Fruit fly (Drosophila melanogaster): ENCODE results near the gene Tsp29Fa.

The Tsp29Fa gene

DNA sequence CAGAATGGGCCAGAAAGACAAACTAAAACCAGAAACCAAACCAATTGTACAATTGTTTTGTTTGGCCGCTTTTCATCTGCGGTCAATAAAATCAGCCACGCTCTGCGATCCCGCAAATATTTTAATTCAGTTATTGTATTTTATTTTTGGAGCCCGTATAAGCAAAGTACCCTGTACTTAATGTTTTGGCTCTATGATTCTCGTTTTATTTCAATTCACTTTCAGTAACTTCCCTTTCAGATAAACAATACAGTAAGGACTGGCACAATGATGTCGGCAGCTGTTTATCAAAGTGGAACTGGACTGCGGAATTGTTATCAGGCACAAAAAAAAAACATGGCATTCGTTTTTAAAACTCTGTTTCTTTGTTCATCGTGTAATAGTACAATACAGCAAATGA, 14.9 kb downstream of the Tsp29Fa start:
- TF ChIP-seq rgr (GFP tag; optimal IDR thresholded peaks at IDR 0.05) = no peak

DNA sequence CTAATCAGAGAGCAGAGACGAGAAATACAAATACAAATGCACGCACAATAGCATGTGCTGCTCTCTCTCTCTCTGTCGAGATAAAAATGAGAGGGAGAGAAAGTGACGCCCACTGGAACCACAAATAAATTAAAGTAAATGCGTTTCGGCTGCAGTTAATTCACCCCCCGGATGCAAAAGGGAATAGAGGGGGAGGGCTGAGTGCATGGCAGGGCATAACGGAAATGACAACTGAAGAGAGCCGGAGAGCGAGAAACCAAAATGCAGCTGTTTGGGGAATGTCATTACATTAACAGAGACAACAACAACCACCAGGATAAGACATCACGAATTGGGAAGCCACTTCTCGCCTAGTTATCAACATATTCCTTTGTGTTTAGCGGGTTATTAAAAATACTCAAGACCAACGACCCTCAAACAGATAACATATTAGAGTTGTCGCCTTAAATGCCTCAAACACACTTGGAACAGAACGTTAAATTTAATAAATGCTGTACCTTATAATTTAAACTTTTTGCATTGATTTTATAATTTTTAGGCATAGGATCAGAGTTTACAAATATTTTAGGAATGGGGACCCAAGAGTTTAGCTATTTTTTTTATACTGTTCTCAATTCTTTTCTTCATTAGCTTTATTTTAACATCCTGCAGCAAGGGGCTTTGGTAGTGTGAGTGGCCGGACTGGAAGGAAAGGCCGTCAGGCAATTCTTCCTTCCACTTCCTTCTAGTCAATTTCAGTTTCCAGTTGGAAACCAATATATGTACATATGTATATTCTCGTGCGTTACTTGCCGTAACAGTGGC, 16.4 kb downstream of the Tsp29Fa start:
- no peak for TF ChIP-seq jim (GFP tag; optimal IDR thresholded peaks at IDR 0.05)
- TF ChIP-seq HLH106 (tag; optimal IDR thresholded peaks at IDR 0.05) = peak; percentile 57
- TF ChIP-seq Rel (GFP tag; optimal IDR thresholded peaks at IDR 0.05) = no peak
- peak; percentile 14 for TF ChIP-seq Rel (tag; optimal IDR thresholded peaks at IDR 0.05)
- TF ChIP-seq Sp1 (GFP tag; optimal IDR thresholded peaks at IDR 0.05) = peak; percentile 63
- peak; percentile 59 for TF ChIP-seq Dif (GFP tag; optimal IDR thresholded peaks at IDR 0.05; ENCODE audit: partially characterized antibody)
- peak; percentile 53 for TF ChIP-seq rgr (GFP tag; optimal IDR thresholded peaks at IDR 0.05)
- TF ChIP-seq usp (GFP tag; optimal IDR thresholded peaks at IDR 0.05) = no peak
- TF ChIP-seq tai (GFP tag; optimal IDR thresholded peaks at IDR 0.05) = peak; percentile 25
- TF ChIP-seq psq (GFP tag; optimal IDR thresholded peaks at IDR 0.05) = peak; percentile 80
- no peak for TF ChIP-seq Myc (optimal IDR thresholded peaks at IDR 0.05)
- no peak for TF ChIP-seq pan (optimal IDR thresholded peaks at IDR 0.05)
- TF ChIP-seq fru (GFP tag; optimal IDR thresholded peaks at IDR 0.05) = peak; percentile 95
- TF ChIP-seq Hnf4 (GFP tag; optimal IDR thresholded peaks at IDR 0.05) = peak; percentile 37
- no peak for TF ChIP-seq CrebA (GFP tag; optimal IDR thresholded peaks at IDR 0.05; ENCODE audit: borderline replicate concordance)
- TF ChIP-seq brk (GFP tag; optimal IDR thresholded peaks at IDR 0.05) = peak; percentile 12
- TF ChIP-seq woc (GFP tag; optimal IDR thresholded peaks at IDR 0.05) = peak; percentile 74
- no peak for TF ChIP-seq sv (GFP tag; optimal IDR thresholded peaks at IDR 0.05)
- TF ChIP-seq CG32264 (GFP tag; optimal IDR thresholded peaks at IDR 0.05) = no peak
- no peak for TF ChIP-seq Abd-B (GFP tag; optimal IDR thresholded peaks at IDR 0.05)
- TF ChIP-seq foxo (GFP tag; optimal IDR thresholded peaks at IDR 0.05) = peak in 1 of 2 experiments; percentile 71
- TF ChIP-seq dmrt93B (GFP tag; optimal IDR thresholded peaks at IDR 0.05) = peak; percentile 48
- peak; percentile 30 for TF ChIP-seq Hr83 (GFP tag; optimal IDR thresholded peaks at IDR 0.05; ENCODE audit: poor library complexity, severe bottlenecking)
- no peak for TF ChIP-seq dsf (GFP tag; optimal IDR thresholded peaks at IDR 0.05; ENCODE audit: borderline replicate concordance)
- TF ChIP-seq br (GFP tag; optimal IDR thresholded peaks at IDR 0.05) = peak; percentile 67
- peak; percentile 58 for TF ChIP-seq h (GFP tag; optimal IDR thresholded peaks at IDR 0.05)
- TF ChIP-seq Hr78 (GFP tag; optimal IDR thresholded peaks at IDR 0.05) = no peak
- TF ChIP-seq Dfd (GFP tag; optimal IDR thresholded peaks at IDR 0.05) = no peak
- no peak for TF ChIP-seq Mio (GFP tag; optimal IDR thresholded peaks at IDR 0.05)
- no peak for TF ChIP-seq sage (GFP tag; optimal IDR thresholded peaks at IDR 0.05)
- TF ChIP-seq Vsx2 (GFP tag; optimal IDR thresholded peaks at IDR 0.05; ENCODE audit: partially characterized antibody) = peak; percentile 89
- TF ChIP-seq OdsH (GFP tag; optimal IDR thresholded peaks at IDR 0.05) = peak; percentile 56
- TF ChIP-seq lola (GFP tag; optimal IDR thresholded peaks at IDR 0.05) = no peak
- TF ChIP-seq N (GFP tag; optimal IDR thresholded peaks at IDR 0.05) = no peak
- TF ChIP-seq dl (GFP tag; optimal IDR thresholded peaks at IDR 0.05; ENCODE audit: insufficient read depth in 1 of 2, partially characterized antibody in 2 of 2) = peak; percentile 34 to 71
- TF ChIP-seq ey (GFP tag; optimal IDR thresholded peaks at IDR 0.05) = peak; percentile 66

dm6 chr2L:8951184-8951934, 17.6 kb downstream of the Tsp29Fa start, which contains the start of gene C1GalTA:
Gene C1GalTA (minus strand): TSS chr2L:8951216.
- TF ChIP-seq brk (GFP tag; optimal IDR thresholded peaks at IDR 0.05) (peak; percentile 88), Mio (GFP tag; optimal IDR thresholded peaks at IDR 0.05) (no peak), sage (GFP tag; optimal IDR thresholded peaks at IDR 0.05) (peak; percentile 29), jim (GFP tag; optimal IDR thresholded peaks at IDR 0.05) (no peak), h (GFP tag; optimal IDR thresholded peaks at IDR 0.05) (peak; percentile 88), psq (GFP tag; optimal IDR thresholded peaks at IDR 0.05) (peak; percentile 96), ey (GFP tag; optimal IDR thresholded peaks at IDR 0.05) (peak; percentile 69), N (GFP tag; optimal IDR thresholded peaks at IDR 0.05) (no peak), dmrt93B (GFP tag; optimal IDR thresholded peaks at IDR 0.05) (peak; percentile 96), Hr83 (GFP tag; optimal IDR thresholded peaks at IDR 0.05; ENCODE audit: poor library complexity, severe bottlenecking) (no peak), Hr78 (GFP tag; optimal IDR thresholded peaks at IDR 0.05) (no peak), br (GFP tag; optimal IDR thresholded peaks at IDR 0.05) (peak; percentile 81), pan (optimal IDR thresholded peaks at IDR 0.05) (no peak), woc (GFP tag; optimal IDR thresholded peaks at IDR 0.05) (peak; percentile 69), Rel (GFP tag; optimal IDR thresholded peaks at IDR 0.05) (peak; percentile 65), Rel (tag; optimal IDR thresholded peaks at IDR 0.05) (peak; percentile 90), dl (GFP tag; optimal IDR thresholded peaks at IDR 0.05; ENCODE audit: insufficient read depth in 1 of 2, partially characterized antibody in 2 of 2) (peak; percentile 36 to 42), CG32264 (GFP tag; optimal IDR thresholded peaks at IDR 0.05) (no peak), tai (GFP tag; optimal IDR thresholded peaks at IDR 0.05) (peak; percentile 41), sv (GFP tag; optimal IDR thresholded peaks at IDR 0.05) (peak; percentile 87), CrebA (GFP tag; optimal IDR thresholded peaks at IDR 0.05; ENCODE audit: borderline replicate concordance) (no peak), rgr (GFP tag; optimal IDR thresholded peaks at IDR 0.05) (peak; percentile 96), usp (GFP tag; optimal IDR thresholded peaks at IDR 0.05) (no peak), CG9705 (GFP tag; optimal IDR thresholded peaks at IDR 0.05) (peak; percentile 92), lola (GFP tag; optimal IDR thresholded peaks at IDR 0.05) (no peak), Hnf4 (GFP tag; optimal IDR thresholded peaks at IDR 0.05) (peak; percentile 83), fru (GFP tag; optimal IDR thresholded peaks at IDR 0.05) (peak; percentile 88), Dfd (GFP tag; optimal IDR thresholded peaks at IDR 0.05) (peak; percentile 80), Myc (optimal IDR thresholded peaks at IDR 0.05) (no peak), GATAd (GFP tag; optimal IDR thresholded peaks at IDR 0.05) (no peak), foxo (GFP tag; optimal IDR thresholded peaks at IDR 0.05) (peak in 1 of 2 experiments; percentile 98), OdsH (GFP tag; optimal IDR thresholded peaks at IDR 0.05) (peak; percentile 98), Jra (GFP tag; optimal IDR thresholded peaks at IDR 0.05) (peak; percentile 36), HLH106 (tag; optimal IDR thresholded peaks at IDR 0.05) (peak; percentile 99)
